Worm (Caenorhabditis elegans): ENCODE data around the gene C53B4.3.

The C53B4.3 gene

ce11 chrIV:8949078-8950039 is 24.2 kb downstream of the C53B4.3 start (continued):
- peak; percentile 100 for TF ChIP-seq nhr-85 (tag)
- TF ChIP-seq lir-3 (tag; optimal IDR thresholded peaks at IDR 0.05; ENCODE audit: poor library complexity): peak; percentile 66
- peak; percentile 43 for TF ChIP-seq fkh-8 (tag; optimal IDR thresholded peaks at IDR 0.05)
- peak; percentile 43; the same call in 1 of the 2 replicates for TF ChIP-seq ceh-88 (GFP tag; IDR thresholded peaks at IDR 0.05)
- TF ChIP-seq nhr-11 (tag; optimal IDR thresholded peaks at IDR 0.05): no peak
- TF ChIP-seq jun-1 (tag; optimal IDR thresholded peaks at IDR 0.05): peak; percentile 53
- no peak for TF ChIP-seq aly-2 (tag; optimal IDR thresholded peaks at IDR 0.05)
- TF ChIP-seq nhr-77 (tag; optimal IDR thresholded peaks at IDR 0.05): no peak
- peak; percentile 23 to 70 (median 53) for TF ChIP-seq dpl-1 (GFP tag; optimal IDR thresholded peaks at IDR 0.05)
- TF ChIP-seq nhr-84 (tag; optimal IDR thresholded peaks at IDR 0.05): no peak
- TF ChIP-seq efl-3 (GFP tag; optimal IDR thresholded peaks at IDR 0.05): no peak
- peak; percentile 63 for TF ChIP-seq snpc-4 (tag; optimal IDR thresholded peaks at IDR 0.05)
- TF ChIP-seq efl-1 (optimal IDR thresholded peaks at IDR 0.05): peak; percentile 41 to 53
- TF ChIP-seq efl-1 (GFP tag; optimal IDR thresholded peaks at IDR 0.05 in 1 of 2): peak; percentile 23 to 96
- TF ChIP-seq ceh-63 (GFP tag; optimal IDR thresholded peaks at IDR 0.05): no peak
- TF ChIP-seq pqm-1 (tag; optimal IDR thresholded peaks at IDR 0.05): no peak
- TF ChIP-seq fos-1 (tag; optimal IDR thresholded peaks at IDR 0.05): peak; percentile 12
- no peak for TF ChIP-seq egl-13 (tag; optimal IDR thresholded peaks at IDR 0.05)
- no peak for TF ChIP-seq egl-27 (tag; optimal IDR thresholded peaks at IDR 0.05)
- TF ChIP-seq alr-1 (tag; optimal IDR thresholded peaks at IDR 0.05; ENCODE audit: borderline replicate concordance): no peak
- no peak for TF ChIP-seq sptf-1 (tag; optimal IDR thresholded peaks at IDR 0.05)
- TF ChIP-seq lin-14 (GFP tag; optimal IDR thresholded peaks at IDR 0.05): peak; percentile 95
- TF ChIP-seq ztf-11 (tag; optimal IDR thresholded peaks at IDR 0.05): peak in 1 of 2 experiments; percentile 24
- no peak for TF ChIP-seq ces-1 (GFP tag; optimal IDR thresholded peaks at IDR 0.05)
- peak; percentile 32 for TF ChIP-seq C04F5.9 (tag; optimal IDR thresholded peaks at IDR 0.05)
- TF ChIP-seq lin-39 (tag; optimal IDR thresholded peaks at IDR 0.05): no peak
- TF ChIP-seq unc-98 (GFP tag; IDR thresholded peaks at IDR 0.05): no peak
- TF ChIP-seq ets-5 (GFP tag; IDR thresholded peaks at IDR 0.05): no peak
- no peak for TF ChIP-seq C34B4.2 (tag; optimal IDR thresholded peaks at IDR 0.05)
- peak; percentile 65 for TF ChIP-seq irx-1 (tag; optimal IDR thresholded peaks at IDR 0.05)
- TF ChIP-seq nhr-71 (tag; optimal IDR thresholded peaks at IDR 0.05): peak; percentile 94
- TF ChIP-seq sup-37 (GFP tag; optimal IDR thresholded peaks at IDR 0.05): no peak
- TF ChIP-seq mep-1 (tag; optimal IDR thresholded peaks at IDR 0.05): peak; percentile 90
- peak; percentile 64 for TF ChIP-seq xbp-1 (tag; optimal IDR thresholded peaks at IDR 0.05)
- no peak for TF ChIP-seq ceh-8 (GFP tag; optimal IDR thresholded peaks at IDR 0.05)
- TF ChIP-seq tlp-1 (tag; optimal IDR thresholded peaks at IDR 0.05): no peak
- peak; percentile 58 for TF ChIP-seq elt-2 (tag; optimal IDR thresholded peaks at IDR 0.05)
- TF ChIP-seq aha-1 (tag; optimal IDR thresholded peaks at IDR 0.05): no peak
- peak; percentile 80 for TF ChIP-seq nhr-19 (GFP tag; conservative IDR thresholded peaks at IDR 0.05)
- TF ChIP-seq ceh-90 (tag; optimal IDR thresholded peaks at IDR 0.05): no peak

DNA sequence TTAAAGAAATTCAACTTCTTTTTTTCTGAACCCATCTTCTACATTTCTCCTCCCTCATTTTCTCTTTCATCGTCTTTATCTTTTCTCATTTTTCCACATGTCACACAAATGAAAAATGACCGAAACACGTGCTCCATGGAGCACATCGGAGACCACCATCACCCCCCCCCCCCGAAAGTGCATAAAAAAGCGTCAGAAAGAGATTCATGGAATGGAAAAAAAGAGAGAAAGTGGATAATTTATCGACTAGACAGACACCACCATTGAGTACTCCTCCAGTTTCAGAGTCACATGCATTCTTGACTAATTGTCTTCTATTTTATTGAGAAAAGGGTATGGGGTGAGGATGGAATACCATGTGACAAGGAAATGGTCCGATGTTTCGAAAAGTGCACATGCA is 26.4 kb downstream of the C53B4.3 start:
- TF ChIP-seq snpc-4 (tag; optimal IDR thresholded peaks at IDR 0.05): peak; percentile 50
- peak in 1 of 3 experiments; percentile 19 for TF ChIP-seq ceh-82 (tag; optimal IDR thresholded peaks at IDR 0.05)
- peak; percentile 50 for TF ChIP-seq xbp-1 (tag; optimal IDR thresholded peaks at IDR 0.05)
- no peak for TF ChIP-seq pag-3 (tag; optimal IDR thresholded peaks at IDR 0.05; ENCODE audit: borderline replicate concordance, insufficient read depth)
- no peak for TF ChIP-seq nhr-76 (tag; optimal IDR thresholded peaks at IDR 0.05)
- TF ChIP-seq ztf-4 (tag; optimal IDR thresholded peaks at IDR 0.05): no peak
- TF ChIP-seq dsc-1 (tag; optimal IDR thresholded peaks at IDR 0.05): peak; percentile 76
- TF ChIP-seq mep-1 (tag; optimal IDR thresholded peaks at IDR 0.05): peak; percentile 47
- peak; percentile 86 for TF ChIP-seq ceh-8 (GFP tag; optimal IDR thresholded peaks at IDR 0.05)
- peak in 1 of 2 experiments; percentile 29 for TF ChIP-seq ztf-11 (tag; optimal IDR thresholded peaks at IDR 0.05)
- peak; percentile 24 for TF ChIP-seq sup-37 (GFP tag; optimal IDR thresholded peaks at IDR 0.05)
- peak; percentile 23 for TF ChIP-seq egl-13 (tag; optimal IDR thresholded peaks at IDR 0.05)
- peak; percentile 30 for TF ChIP-seq unc-130 (tag; optimal IDR thresholded peaks at IDR 0.05)
- peak; percentile 31 to 62 for TF ChIP-seq lsy-2 (tag; optimal IDR thresholded peaks at IDR 0.05)
- TF ChIP-seq irx-1 (tag; optimal IDR thresholded peaks at IDR 0.05): peak; percentile 32
- peak; percentile 62 for TF ChIP-seq nhr-20 (tag; optimal IDR thresholded peaks at IDR 0.05)
- TF ChIP-seq mdl-1 (tag; optimal IDR thresholded peaks at IDR 0.05): peak in 1 of 2 experiments; percentile 52
- no peak for TF ChIP-seq sox-4 (tag; optimal IDR thresholded peaks at IDR 0.05)
- peak; percentile 60 for TF ChIP-seq tbx-2 (tag; optimal IDR thresholded peaks at IDR 0.05)

All from whole organism, L1 larva.